Worm (Caenorhabditis elegans) whole organism, mixed stage, embryonic: ENCODE results near the gene str-131.
A peak's percentile ranks its signal among the peaks of the same experiment; 100 is the strongest.

Experiments
- M03D4.4 ChIP-seq: sonication (generic microtip); optimal IDR thresholded peaks from 2 replicates; lab custom pipeline; 2017; ENCODE audit warnings: mild to moderate bottlenecking, missing genetic modification characterization, missing compliant biosample characterization
- bed-3 ChIP-seq: fragments of 200-800 bp; sonication (Bioruptor generic); optimal IDR thresholded peaks from 3 replicates; lab custom pipeline; 2018; ENCODE audit warnings: mild to moderate bottlenecking, missing genetic modification characterization, moderate library complexity, missing compliant biosample characterization
- ceh-39 ChIP-seq: fragments of 150-350 bp; optimal IDR thresholded peaks from 2 replicates; lab custom pipeline; 2014; ENCODE audit warnings: missing biosample characterization, missing genetic modification characterization
- ceh-43 ChIP-seq: fragments of 200-800 bp; sonication (Bioruptor generic); optimal IDR thresholded peaks from 2 replicates; lab custom pipeline; 2018; ENCODE audit warnings: mild to moderate bottlenecking, missing genetic modification characterization, moderate library complexity, missing compliant biosample characterization
- ceh-83 ChIP-seq: fragments of 200-800 bp; sonication (Bioruptor generic); optimal IDR thresholded peaks from 2 replicates; lab custom pipeline; 2018; ENCODE audit warnings: mild to moderate bottlenecking, missing genetic modification characterization, missing compliant biosample characterization
- ces-1 ChIP-seq: fragments of 150-350 bp; optimal IDR thresholded peaks from 2 replicates; lab custom pipeline; 2014; ENCODE audit warnings: missing biosample characterization, missing genetic modification reagents, missing genetic modification characterization
- cnd-1 ChIP-seq: fragments of 200-800 bp; sonication (Bioruptor generic); optimal IDR thresholded peaks from 2 replicates; lab custom pipeline; 2018; ENCODE audit warnings: mild to moderate bottlenecking, missing genetic modification characterization, missing compliant biosample characterization
- drap-1 ChIP-seq: fragments of 200-800 bp; sonication (Bioruptor generic); optimal IDR thresholded peaks from 3 replicates; lab custom pipeline; 2018; ENCODE audit warnings: mild to moderate bottlenecking, missing genetic modification characterization, missing compliant biosample characterization
- elt-3 ChIP-seq: fragments of 150-350 bp; optimal IDR thresholded peaks from 2 replicates; lab custom pipeline; 2014; ENCODE audit warnings: missing biosample characterization, missing genetic modification characterization
- flh-1 ChIP-seq: fragments of 200-800 bp; sonication (Bioruptor generic); optimal IDR thresholded peaks from 2 replicates; lab custom pipeline; 2018; ENCODE audit warnings: mild to moderate bottlenecking, missing genetic modification characterization, moderate library complexity, missing compliant biosample characterization
- ham-2 ChIP-seq: fragments of 200-800 bp; sonication (Bioruptor generic); optimal IDR thresholded peaks from 2 replicates; lab custom pipeline; 2018; ENCODE audit warnings: mild to moderate bottlenecking, missing genetic modification characterization, missing compliant biosample characterization
- hlh-1 ChIP-seq: fragments of 150-350 bp; optimal IDR thresholded peaks from 2 replicates; lab custom pipeline; 2014; ENCODE audit warnings: missing biosample characterization, missing genetic modification reagents, missing genetic modification characterization
- lin-13 ChIP-seq: fragments of 150-350 bp; optimal IDR thresholded peaks from 2 replicates; lab custom pipeline; 2014; ENCODE audit warnings: missing biosample characterization, missing genetic modification characterization
- lin-32 ChIP-seq: fragments of 200-800 bp; sonication (Bioruptor generic); optimal IDR thresholded peaks from 2 replicates; lab custom pipeline; 2018; ENCODE audit warnings: mild to moderate bottlenecking, missing genetic modification characterization, missing compliant biosample characterization
- lsy-2 ChIP-seq: fragments of 150-350 bp; optimal IDR thresholded peaks from 2 replicates; lab custom pipeline; 2014; ENCODE audit warnings: missing biosample characterization, missing genetic modification characterization
- mab-5 ChIP-seq: fragments of 150-350 bp; optimal IDR thresholded peaks from 2 replicates; lab custom pipeline; 2014; ENCODE audit warnings: missing biosample characterization, missing genetic modification characterization
- mep-1 ChIP-seq: fragments of 150-350 bp; optimal IDR thresholded peaks from 2 replicates; lab custom pipeline; 2017; ENCODE audit warnings: missing biosample characterization, missing genetic modification reagents, missing genetic modification characterization, inconsistent platforms
- mls-2 ChIP-seq: sonication (generic microtip); optimal IDR thresholded peaks from 2 replicates; lab custom pipeline; 2016; ENCODE audit warnings: mild to moderate bottlenecking, missing genetic modification characterization, moderate library complexity, missing compliant biosample characterization
- nhr-12 ChIP-seq: fragments of 150-350 bp; optimal IDR thresholded peaks from 2 replicates; lab custom pipeline; 2014; ENCODE audit warnings: missing biosample characterization, missing genetic modification characterization
- nhr-237 ChIP-seq: fragments of 150-350 bp; optimal IDR thresholded peaks from 2 replicates; lab custom pipeline; 2014; ENCODE audit warnings: missing biosample characterization, missing genetic modification characterization
- nhr-28 ChIP-seq: fragments of 150-350 bp; optimal IDR thresholded peaks from 2 replicates; lab custom pipeline; 2014; ENCODE audit warnings: missing biosample characterization, missing genetic modification characterization
- nhr-76 ChIP-seq: sonication (generic microtip); optimal IDR thresholded peaks from 2 replicates; lab custom pipeline; 2017; ENCODE audit warnings: missing biosample characterization, missing genetic modification characterization
- pha-4 ChIP-seq: fragments of 150-350 bp; optimal IDR thresholded peaks from 2 replicates; lab custom pipeline; 2018; ENCODE audit warnings: missing biosample characterization, missing genetic modification reagents, missing genetic modification characterization
- sem-2 ChIP-seq: fragments of 200-800 bp; sonication (Bioruptor generic); optimal IDR thresholded peaks from 2 replicates; lab custom pipeline; 2018; ENCODE audit warnings: mild to moderate bottlenecking, missing genetic modification characterization, missing compliant biosample characterization
- snpc-4 ChIP-seq: fragments of 150-350 bp; optimal IDR thresholded peaks from 2 replicates; lab custom pipeline; 2014; ENCODE audit warnings: missing biosample characterization, missing genetic modification characterization
- tbx-8 ChIP-seq: fragments of 200-800 bp; sonication (Bioruptor generic); optimal IDR thresholded peaks from 2 replicates; lab custom pipeline; 2018; ENCODE audit warnings: mild to moderate bottlenecking, missing genetic modification characterization, moderate library complexity, missing compliant biosample characterization
- unc-39 ChIP-seq: fragments of 150-350 bp; optimal IDR thresholded peaks from 2 replicates; lab custom pipeline; 2014; ENCODE audit warnings: missing biosample characterization, missing genetic modification characterization
- unc-62 ChIP-seq: fragments of 150-350 bp; optimal IDR thresholded peaks from 2 replicates; lab custom pipeline; 2014; ENCODE audit warnings: missing biosample characterization, missing genetic modification reagents, missing genetic modification characterization
- zip-8 ChIP-seq: fragments of 150-350 bp; optimal IDR thresholded peaks from 2 replicates; lab custom pipeline; 2014; ENCODE audit warnings: missing biosample characterization, missing genetic modification characterization

Gene str-131

DNA sequence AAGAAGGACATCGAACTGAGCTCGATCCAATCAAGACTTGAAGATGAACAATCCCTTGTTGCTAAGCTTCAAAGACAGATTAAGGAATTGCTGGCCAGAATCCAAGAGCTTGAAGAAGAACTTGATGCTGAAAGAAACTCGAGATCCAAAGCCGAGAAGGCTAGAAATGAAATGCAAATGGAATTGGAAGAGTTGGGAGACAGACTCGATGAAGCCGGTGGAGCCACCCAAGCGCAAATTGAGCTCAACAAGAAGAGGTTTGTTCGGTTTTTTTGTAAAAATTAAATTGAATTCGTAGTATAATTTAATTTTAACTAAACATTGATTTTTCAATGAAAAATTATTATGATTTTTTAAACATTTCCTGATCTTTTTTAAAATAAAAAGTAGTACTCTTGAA lies 33.1 kb upstream of the str-131 start:
- no peak for TF ChIP-seq drap-1 (GFP tag; lab: Kevin White, UChicago)
- no peak for TF ChIP-seq elt-3
- no peak for TF ChIP-seq ceh-43
- no peak for TF ChIP-seq sem-2 (GFP tag; lab: Kevin White, UChicago)
- no peak for TF ChIP-seq unc-39
- TF ChIP-seq hlh-1 (tag; lab: Kevin White, UChicago), result no peak
- no peak for TF ChIP-seq nhr-28 (tag; lab: Kevin White, UChicago)
- TF ChIP-seq mab-5 (tag; lab: Kevin White, UChicago), result no peak
- no peak for TF ChIP-seq ces-1
- TF ChIP-seq snpc-4, result no peak
- TF ChIP-seq unc-62 (GFP tag; lab: Kevin White, UChicago), result no peak
- no peak for TF ChIP-seq pha-4 (tag; lab: Kevin White, UChicago)
- TF ChIP-seq lsy-2, result no peak

DNA sequence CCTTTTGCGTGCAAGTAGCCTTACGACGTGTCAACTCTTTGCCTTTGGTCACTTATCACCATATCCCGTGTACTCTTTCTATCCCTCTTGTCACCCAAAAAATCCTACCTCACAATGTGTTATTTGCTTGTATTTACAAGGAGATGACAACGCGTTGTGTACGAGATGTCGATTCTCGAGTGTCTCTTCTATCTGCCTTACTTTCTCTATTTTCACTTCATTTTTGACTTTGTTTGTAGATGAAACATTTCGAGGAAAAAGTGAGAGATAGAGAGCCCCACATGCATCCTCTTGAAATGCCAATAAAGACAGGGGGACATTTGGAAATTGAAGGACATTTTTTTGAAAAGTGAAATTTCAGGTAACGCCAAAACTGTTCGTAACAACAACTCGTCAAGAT lies 29.3 kb upstream of the str-131 start:
- no peak for TF ChIP-seq ces-1
- peak; percentile 4 for TF ChIP-seq nhr-237
- TF ChIP-seq, all 35 proteins: peak for 1

DNA sequence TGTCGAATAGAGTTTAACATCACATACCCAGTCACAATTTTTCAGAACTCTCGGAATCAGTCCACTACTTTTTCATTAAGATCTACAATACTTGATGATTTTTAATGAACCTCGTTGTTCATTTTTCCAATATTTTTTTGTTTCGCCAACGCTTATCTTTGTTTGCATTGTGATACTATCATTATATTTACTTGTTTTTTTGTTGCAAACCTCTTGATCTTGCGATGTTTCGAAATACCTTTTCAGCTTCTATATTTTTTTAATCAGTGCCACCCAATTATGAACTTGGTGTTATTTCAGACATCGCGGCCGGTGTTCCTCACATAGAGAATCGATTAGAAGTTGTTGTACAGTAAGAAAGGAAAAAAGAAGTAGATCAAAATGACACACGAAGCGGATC lies 27.2 kb upstream of the str-131 start, which contains the start of gene myo-5:
myo-5 (plus strand) TSS at position 301 of the 400 bp plus-strand sequence.
- TF ChIP-seq snpc-4, result no peak

DNA sequence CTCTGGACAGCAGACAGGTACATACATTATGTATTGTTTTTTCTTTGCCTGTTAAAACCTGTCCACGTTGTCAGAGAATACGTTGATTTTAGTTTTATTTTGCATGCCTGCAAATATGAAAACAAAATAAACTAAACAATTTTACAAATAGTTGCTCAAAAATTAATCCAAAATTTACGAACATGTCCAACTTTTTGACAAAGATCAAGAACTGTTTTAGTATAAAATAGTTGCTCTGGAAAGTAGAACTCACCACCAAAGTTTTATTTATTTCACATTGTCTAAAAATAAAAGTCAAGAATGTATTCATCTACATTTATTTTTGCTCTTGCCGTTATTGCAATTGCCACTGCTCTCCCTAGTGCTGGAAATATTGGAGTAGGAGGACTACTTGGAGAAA lies 23.0 kb upstream of the str-131 start, which contains the start of gene srlf-16:
srlf-16 (plus strand) TSS at position 301 of the 400 bp plus-strand sequence.
- TF ChIP-seq nhr-237, result no peak
- no peak for TF ChIP-seq mep-1 (tag; lab: Kevin White, UChicago)
- TF ChIP-seq sem-2 (GFP tag; lab: Kevin White, UChicago), result no peak
- no peak for TF ChIP-seq nhr-12 (tag; lab: Kevin White, UChicago)
- no peak for TF ChIP-seq lsy-2
- TF ChIP-seq hlh-1 (tag; lab: Kevin White, UChicago), result no peak
- no peak for TF ChIP-seq lin-32 (GFP tag; lab: Kevin White, UChicago)
- TF ChIP-seq cnd-1, result no peak

DNA sequence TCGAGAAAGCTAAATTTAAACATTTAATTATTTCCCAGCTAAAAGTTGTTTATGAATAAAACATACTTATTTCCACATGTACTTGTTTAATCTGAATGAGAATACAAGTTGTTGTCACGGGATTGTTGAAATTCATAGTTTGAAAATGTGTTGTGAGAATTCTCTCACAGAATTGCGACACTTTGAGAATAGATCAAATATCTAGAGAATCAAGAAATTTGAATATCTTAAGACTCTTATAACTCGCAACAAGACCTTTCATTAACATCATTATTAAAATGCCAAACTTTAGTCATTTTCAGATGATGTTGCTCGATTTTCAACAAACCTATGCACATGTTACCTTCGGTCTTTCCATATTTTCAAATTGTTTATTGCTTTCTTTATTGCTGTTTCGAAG lies 21.5 kb upstream of the str-131 start, which contains the start of gene str-90:
str-90 (plus strand) TSS at position 301 of the 400 bp plus-strand sequence.
- TF ChIP-seq nhr-237 (no peak), sem-2 (GFP tag; lab: Kevin White, UChicago) (no peak), ham-2 (GFP tag; lab: Kevin White, UChicago) (no peak), M03D4.4 (tag; lab: Kevin White, UChicago) (no peak), ceh-39 (no peak), ceh-43 (no peak), nhr-28 (tag; lab: Kevin White, UChicago) (no peak)

DNA sequence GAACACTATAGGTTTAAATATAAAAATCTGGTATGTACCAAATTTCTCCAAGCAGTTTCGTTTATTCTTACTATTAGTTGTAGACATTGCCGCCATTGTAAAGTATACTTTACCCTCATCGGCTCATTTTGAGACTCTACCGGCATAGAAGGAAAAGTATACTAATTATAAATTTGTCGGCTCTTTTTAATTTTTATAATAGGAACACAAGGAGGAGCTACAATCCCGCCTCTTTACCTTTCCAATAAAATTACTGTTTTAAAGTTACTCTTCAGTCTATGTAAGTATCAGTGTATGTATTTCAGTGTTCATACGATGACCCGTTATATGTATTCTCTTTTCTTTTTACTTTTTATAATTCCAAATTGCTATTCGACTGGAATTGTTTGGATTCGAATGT lies 17.8 kb upstream of the str-131 start, which contains the start of gene sdz-23:
sdz-23 (plus strand) TSS at position 301 of the 400 bp plus-strand sequence.
- TF ChIP-seq drap-1 (GFP tag; lab: Kevin White, UChicago) (no peak), mep-1 (tag; lab: Kevin White, UChicago) (no peak)

DNA sequence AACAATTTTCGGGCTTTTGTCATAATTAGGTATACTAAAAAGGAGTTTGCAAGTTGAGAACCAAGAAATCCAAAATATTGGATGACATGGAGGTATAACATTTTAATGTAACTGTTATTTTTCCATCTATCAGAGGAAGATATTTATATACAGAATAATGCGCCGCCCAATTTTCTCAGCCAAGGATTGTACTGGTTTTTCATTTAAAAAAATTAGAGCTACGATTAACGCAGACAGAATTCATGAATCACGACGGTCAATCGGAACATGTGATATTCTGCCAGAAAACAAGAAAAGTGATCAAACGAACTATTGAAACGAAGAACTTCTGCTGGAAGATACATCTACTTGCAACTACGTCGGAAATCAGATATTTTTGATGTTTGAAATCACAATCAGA lies 16.8 kb upstream of the str-131 start, which contains the start of gene str-145:
str-145 (minus strand) TSS at position 101 of the 400 bp plus-strand sequence.
- TF ChIP-seq lin-13, result no peak
- no peak for TF ChIP-seq lin-32 (GFP tag; lab: Kevin White, UChicago)
- no peak for TF ChIP-seq flh-1 (GFP tag; lab: Kevin White, UChicago)
- no peak for TF ChIP-seq mls-2 (tag; lab: Kevin White, UChicago)
- TF ChIP-seq unc-39, result no peak
- no peak for TF ChIP-seq tbx-8 (GFP tag; lab: Kevin White, UChicago)
- no peak for TF ChIP-seq pha-4 (tag; lab: Kevin White, UChicago)
- TF ChIP-seq nhr-28 (tag; lab: Kevin White, UChicago), result no peak
- TF ChIP-seq unc-62 (GFP tag; lab: Kevin White, UChicago), result no peak
- no peak for TF ChIP-seq bed-3 (GFP tag; lab: Kevin White, UChicago)
- TF ChIP-seq ces-1, result no peak
- TF ChIP-seq hlh-1 (tag; lab: Kevin White, UChicago), result no peak
- TF ChIP-seq ceh-43, result no peak

DNA sequence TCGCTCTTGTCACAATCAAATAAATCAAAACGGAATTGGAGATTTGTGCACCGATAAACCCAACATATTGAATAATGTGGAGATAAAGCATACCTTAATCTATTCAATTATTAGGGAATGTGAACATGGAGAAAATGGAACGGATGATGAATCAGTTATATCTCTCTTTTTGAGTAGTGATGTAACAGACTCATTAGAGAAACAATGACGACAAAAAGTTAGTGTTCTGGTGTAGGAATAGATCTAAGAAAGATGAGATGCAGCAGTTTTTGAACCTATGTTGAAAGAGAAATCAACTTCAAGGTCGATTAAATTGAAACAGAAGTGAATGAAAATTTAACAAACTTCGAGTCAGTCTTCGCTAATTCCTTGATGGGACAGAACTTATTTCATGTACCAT lies 13.9 kb upstream of the str-131 start, which contains the start of gene str-146:
str-146 (minus strand) TSS at position 101 of the 400 bp plus-strand sequence.
- TF ChIP-seq drap-1 (GFP tag; lab: Kevin White, UChicago), result no peak
- no peak for TF ChIP-seq lsy-2
- TF ChIP-seq lin-13, result no peak
- TF ChIP-seq ceh-43, result no peak
- TF ChIP-seq bed-3 (GFP tag; lab: Kevin White, UChicago), result no peak
- TF ChIP-seq nhr-76 (tag; lab: Kevin White, UChicago), result no peak
- no peak for TF ChIP-seq M03D4.4 (tag; lab: Kevin White, UChicago)
- TF ChIP-seq lin-32 (GFP tag; lab: Kevin White, UChicago), result no peak
- TF ChIP-seq unc-39, result no peak
- no peak for TF ChIP-seq ceh-83 (GFP tag; lab: Kevin White, UChicago)
- TF ChIP-seq nhr-237, result no peak
- TF ChIP-seq zip-8 (tag; lab: Kevin White, UChicago), result no peak
